Worm (Caenorhabditis elegans): ENCODE results near the gene ZK829.3.

ZK829.3 gene

DNA sequence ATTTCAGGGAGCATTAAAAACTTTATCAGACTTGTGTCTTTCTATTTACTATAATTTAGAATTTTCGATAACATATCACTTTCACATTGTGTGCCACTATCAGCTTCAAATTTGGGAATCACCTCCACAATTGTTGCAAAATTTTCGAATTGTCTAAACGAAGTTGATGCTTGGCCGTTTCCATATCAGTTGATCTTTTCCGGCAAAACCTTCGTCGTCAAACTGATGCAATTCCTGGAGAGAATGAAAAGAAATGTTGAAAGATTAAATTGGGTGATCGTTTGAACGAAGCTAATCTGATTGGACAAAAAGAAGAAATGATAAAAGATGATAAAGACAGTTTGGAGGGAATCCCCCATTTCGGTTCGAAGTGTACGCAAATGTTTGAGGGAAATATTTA lies 10.1 kb upstream of the ZK829.3 start:
- no peak for TF ChIP-seq F13C5.2 (tag; optimal IDR thresholded peaks at IDR 0.05)
- no peak for TF ChIP-seq hmg-4 (GFP tag; optimal IDR thresholded peaks at IDR 0.05)
- no peak for TF ChIP-seq ceh-36 (tag; optimal IDR thresholded peaks at IDR 0.05)
- no peak for TF ChIP-seq flt-1 (GFP tag; IDR thresholded peaks at IDR 0.05)
- TF ChIP-seq pes-1 (GFP tag; IDR thresholded peaks at IDR 0.05): no peak
- TF ChIP-seq tra-4 (tag; optimal IDR thresholded peaks at IDR 0.05): no peak
- no peak for TF ChIP-seq ceh-13 (GFP tag; optimal IDR thresholded peaks at IDR 0.05)
- no peak for TF ChIP-seq scrt-1 (GFP tag; IDR thresholded peaks at IDR 0.05)
- no peak for TF ChIP-seq aly-1 (tag; optimal IDR thresholded peaks at IDR 0.05)
- no peak for TF ChIP-seq sea-1 (GFP tag; conservative IDR thresholded peaks at IDR 0.05)
- no peak for TF ChIP-seq B0310.2 (tag; optimal IDR thresholded peaks at IDR 0.05)
- TF ChIP-seq ets-7 (tag; optimal IDR thresholded peaks at IDR 0.05): no peak
- TF ChIP-seq hnd-1 (tag; optimal IDR thresholded peaks at IDR 0.05): no peak
- no peak for TF ChIP-seq tbx-37 (GFP tag; conservative IDR thresholded peaks at IDR 0.05)
- TF ChIP-seq hmbx-1 (tag; optimal IDR thresholded peaks at IDR 0.05): no peak

DNA sequence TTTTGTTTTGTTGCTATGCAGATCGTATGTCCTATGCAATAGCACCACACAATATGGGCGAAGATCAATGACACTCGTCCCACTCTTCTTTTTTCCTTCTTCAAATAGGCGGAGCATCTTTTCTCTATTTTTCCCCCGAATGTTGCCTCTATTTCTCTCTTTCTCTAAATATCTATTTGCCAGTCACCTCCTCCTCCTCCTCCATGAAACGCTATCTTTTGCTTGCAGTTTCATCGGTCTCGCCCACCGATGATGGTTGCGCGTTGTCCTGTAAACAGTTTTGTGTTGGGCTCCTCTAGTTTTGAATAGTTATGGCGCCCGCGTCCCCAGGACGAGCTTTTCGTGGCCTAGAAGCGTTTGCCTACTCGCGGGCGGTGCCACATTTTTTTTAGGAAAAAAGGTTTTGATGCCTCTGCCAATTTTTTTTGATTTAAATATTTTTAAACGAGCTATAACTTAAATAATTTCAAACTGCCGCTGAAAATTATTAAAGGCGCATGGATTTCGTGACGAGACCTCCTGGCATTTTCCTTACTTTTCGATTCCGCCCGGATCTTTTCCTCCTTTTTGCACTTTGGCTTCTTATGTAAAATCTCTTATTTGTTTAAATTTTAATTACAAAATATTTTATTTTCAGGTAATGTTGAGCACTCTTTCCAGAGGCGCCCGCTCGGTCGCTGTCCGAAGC lies 7.2 kb upstream of the ZK829.3 start, which contains the start of gene gdh-1:
TSS of gene gdh-1 (plus strand) at position 638 of the 688 bp plus-strand sequence.
- TF ChIP-seq ets-7 (tag; optimal IDR thresholded peaks at IDR 0.05) (no peak), ama-1 (optimal IDR thresholded peaks at IDR 0.05) (no peak), B0310.2 (tag; optimal IDR thresholded peaks at IDR 0.05) (no peak), hnd-1 (tag; optimal IDR thresholded peaks at IDR 0.05) (no peak), tbx-11 (GFP tag; IDR thresholded peaks at IDR 0.05) (no peak), tbx-37 (GFP tag; conservative IDR thresholded peaks at IDR 0.05) (no peak), F13C5.2 (tag; optimal IDR thresholded peaks at IDR 0.05) (no peak), aly-1 (tag; optimal IDR thresholded peaks at IDR 0.05) (no peak)

DNA sequence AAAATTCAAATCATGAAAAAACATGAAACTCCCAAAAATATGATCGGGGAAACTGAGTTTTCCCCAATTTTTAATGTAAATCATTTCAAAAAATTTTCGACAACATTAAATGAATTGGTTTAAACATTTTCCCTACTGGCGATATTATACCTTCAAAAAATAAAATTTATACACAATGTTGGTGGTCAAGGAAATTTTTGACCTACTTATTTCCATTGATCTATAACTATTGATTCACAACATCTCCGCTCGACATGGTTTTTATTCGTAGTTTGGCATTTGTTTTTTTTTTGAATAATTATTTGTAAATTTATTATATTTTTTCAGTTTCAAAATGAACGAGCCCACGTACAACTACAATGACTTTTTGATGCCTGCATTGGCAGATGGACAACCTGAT lies 4.7 kb upstream of the ZK829.3 start, which contains the start of gene tbx-36:
TSS of gene tbx-36 (plus strand) at position 301 of the 400 bp plus-strand sequence.
- TF ChIP-seq ceh-13 (GFP tag; optimal IDR thresholded peaks at IDR 0.05) (no peak), pes-1 (GFP tag; IDR thresholded peaks at IDR 0.05) (no peak), hnd-1 (tag; optimal IDR thresholded peaks at IDR 0.05) (no peak), tbx-11 (GFP tag; IDR thresholded peaks at IDR 0.05) (no peak), tra-4 (tag; optimal IDR thresholded peaks at IDR 0.05) (no peak), hmbx-1 (tag; optimal IDR thresholded peaks at IDR 0.05) (no peak), ama-1 (optimal IDR thresholded peaks at IDR 0.05) (no peak), F13C5.2 (tag; optimal IDR thresholded peaks at IDR 0.05) (no peak), sea-1 (GFP tag; conservative IDR thresholded peaks at IDR 0.05) (no peak), B0310.2 (tag; optimal IDR thresholded peaks at IDR 0.05) (no peak), ets-7 (tag; optimal IDR thresholded peaks at IDR 0.05) (no peak), aly-1 (tag; optimal IDR thresholded peaks at IDR 0.05) (no peak), flt-1 (GFP tag; IDR thresholded peaks at IDR 0.05) (no peak), ceh-36 (tag; optimal IDR thresholded peaks at IDR 0.05) (no peak), scrt-1 (GFP tag; IDR thresholded peaks at IDR 0.05) (no peak), tbx-37 (GFP tag; conservative IDR thresholded peaks at IDR 0.05) (no peak), hmg-4 (GFP tag; optimal IDR thresholded peaks at IDR 0.05) (no peak)

DNA sequence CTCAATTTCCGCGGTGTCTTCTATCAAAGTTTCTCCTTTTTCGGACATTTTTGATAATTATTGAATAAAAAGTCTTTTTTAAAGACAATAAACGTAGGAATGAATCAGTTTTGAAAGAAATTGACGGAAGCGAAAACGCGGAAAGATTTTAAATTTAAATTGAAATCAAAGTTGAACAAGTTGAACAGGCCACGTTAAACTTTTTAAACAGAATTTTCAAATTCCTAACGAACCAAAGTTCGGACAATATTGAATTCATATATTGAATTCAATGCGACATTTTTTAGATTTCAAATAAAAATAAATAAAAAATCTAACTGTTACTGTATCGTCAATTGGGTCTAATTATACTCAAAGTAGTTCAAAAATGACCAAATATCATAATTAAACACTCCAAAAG lies 4.2 kb upstream of the ZK829.3 start, which contains the start of gene hdl-1:
TSS of gene hdl-1 (minus strand) at position 101 of the 400 bp plus-strand sequence.
- no peak for TF ChIP-seq tbx-37 (GFP tag; conservative IDR thresholded peaks at IDR 0.05)
- no peak for TF ChIP-seq ama-1 (optimal IDR thresholded peaks at IDR 0.05)
- TF ChIP-seq ceh-36 (tag; optimal IDR thresholded peaks at IDR 0.05): no peak
- TF ChIP-seq tra-4 (tag; optimal IDR thresholded peaks at IDR 0.05): no peak
- no peak for TF ChIP-seq flt-1 (GFP tag; IDR thresholded peaks at IDR 0.05)
- no peak for TF ChIP-seq ets-7 (tag; optimal IDR thresholded peaks at IDR 0.05)
- TF ChIP-seq scrt-1 (GFP tag; IDR thresholded peaks at IDR 0.05): no peak
- no peak for TF ChIP-seq B0310.2 (tag; optimal IDR thresholded peaks at IDR 0.05)
- no peak for TF ChIP-seq hmbx-1 (tag; optimal IDR thresholded peaks at IDR 0.05)
- TF ChIP-seq sea-1 (GFP tag; conservative IDR thresholded peaks at IDR 0.05): no peak
- no peak for TF ChIP-seq aly-1 (tag; optimal IDR thresholded peaks at IDR 0.05)
- no peak for TF ChIP-seq pes-1 (GFP tag; IDR thresholded peaks at IDR 0.05)
- no peak for TF ChIP-seq F13C5.2 (tag; optimal IDR thresholded peaks at IDR 0.05)
- TF ChIP-seq tbx-11 (GFP tag; IDR thresholded peaks at IDR 0.05): no peak
- no peak for TF ChIP-seq ceh-13 (GFP tag; optimal IDR thresholded peaks at IDR 0.05)
- no peak for TF ChIP-seq hnd-1 (tag; optimal IDR thresholded peaks at IDR 0.05)
- TF ChIP-seq hmg-4 (GFP tag; optimal IDR thresholded peaks at IDR 0.05): no peak

ce11 chrIV:11942313-11942712 lies 3.2 kb downstream of the ZK829.3 start, which contains the start of gene ZK829.1:
Gene ZK829.1 (minus strand): TSS chrIV:11942413.
- no peak for TF ChIP-seq sea-1 (GFP tag; conservative IDR thresholded peaks at IDR 0.05)
- no peak for TF ChIP-seq F13C5.2 (tag; optimal IDR thresholded peaks at IDR 0.05)
- TF ChIP-seq pes-1 (GFP tag; IDR thresholded peaks at IDR 0.05): no peak
- no peak for TF ChIP-seq tbx-11 (GFP tag; IDR thresholded peaks at IDR 0.05)
- TF ChIP-seq tra-4 (tag; optimal IDR thresholded peaks at IDR 0.05): no peak
- TF ChIP-seq flt-1 (GFP tag; IDR thresholded peaks at IDR 0.05): no peak
- no peak for TF ChIP-seq tbx-37 (GFP tag; conservative IDR thresholded peaks at IDR 0.05)
- no peak for TF ChIP-seq scrt-1 (GFP tag; IDR thresholded peaks at IDR 0.05)
- no peak for TF ChIP-seq ceh-13 (GFP tag; optimal IDR thresholded peaks at IDR 0.05)
- TF ChIP-seq aly-1 (tag; optimal IDR thresholded peaks at IDR 0.05): no peak
- TF ChIP-seq hmbx-1 (tag; optimal IDR thresholded peaks at IDR 0.05): no peak
- TF ChIP-seq B0310.2 (tag; optimal IDR thresholded peaks at IDR 0.05): no peak
- TF ChIP-seq hnd-1 (tag; optimal IDR thresholded peaks at IDR 0.05): no peak
- TF ChIP-seq ets-7 (tag; optimal IDR thresholded peaks at IDR 0.05): no peak

DNA sequence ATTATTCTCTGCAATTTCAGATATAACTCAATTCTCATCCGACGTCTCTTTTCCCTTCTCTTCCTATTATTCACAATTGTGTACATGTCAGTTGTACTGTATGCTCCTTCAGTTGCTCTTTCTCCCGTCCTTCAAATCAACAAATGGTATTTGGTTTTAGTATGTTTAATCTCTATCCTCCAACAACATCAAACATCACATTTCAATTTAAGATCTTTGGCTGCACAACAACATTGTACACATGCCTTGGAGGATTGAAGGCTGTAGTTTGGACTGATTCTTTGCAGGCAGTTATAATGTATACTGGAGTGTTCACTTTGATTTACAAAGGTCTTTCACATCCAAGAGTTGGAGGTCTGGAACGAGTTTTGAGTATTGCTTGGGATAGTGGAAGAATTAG lies 7.0 kb downstream of the ZK829.3 start:
- TF ChIP-seq hnd-1 (tag; optimal IDR thresholded peaks at IDR 0.05) (no peak), flt-1 (GFP tag; IDR thresholded peaks at IDR 0.05) (no peak), hmg-4 (GFP tag; optimal IDR thresholded peaks at IDR 0.05) (no peak), ama-1 (optimal IDR thresholded peaks at IDR 0.05) (no peak), B0310.2 (tag; optimal IDR thresholded peaks at IDR 0.05) (no peak), ceh-36 (tag; optimal IDR thresholded peaks at IDR 0.05) (no peak), tbx-11 (GFP tag; IDR thresholded peaks at IDR 0.05) (no peak)

ce11 chrIV:11937087-11937486 lies 8.4 kb downstream of the ZK829.3 start, which contains the start of gene slc-5A12:
Gene slc-5A12 (plus strand): TSS chrIV:11937419.
- TF ChIP-seq scrt-1 (GFP tag; IDR thresholded peaks at IDR 0.05): no peak
- TF ChIP-seq hmg-4 (GFP tag; optimal IDR thresholded peaks at IDR 0.05): no peak
- no peak for TF ChIP-seq sea-1 (GFP tag; conservative IDR thresholded peaks at IDR 0.05)
- no peak for TF ChIP-seq flt-1 (GFP tag; IDR thresholded peaks at IDR 0.05)
- TF ChIP-seq hnd-1 (tag; optimal IDR thresholded peaks at IDR 0.05): no peak
- no peak for TF ChIP-seq F13C5.2 (tag; optimal IDR thresholded peaks at IDR 0.05)
- TF ChIP-seq tbx-37 (GFP tag; conservative IDR thresholded peaks at IDR 0.05): no peak
- TF ChIP-seq B0310.2 (tag; optimal IDR thresholded peaks at IDR 0.05): no peak
- TF ChIP-seq ceh-36 (tag; optimal IDR thresholded peaks at IDR 0.05): no peak
- TF ChIP-seq hmbx-1 (tag; optimal IDR thresholded peaks at IDR 0.05): no peak
- no peak for TF ChIP-seq ceh-13 (GFP tag; optimal IDR thresholded peaks at IDR 0.05)
- no peak for TF ChIP-seq tra-4 (tag; optimal IDR thresholded peaks at IDR 0.05)
- TF ChIP-seq tbx-11 (GFP tag; IDR thresholded peaks at IDR 0.05): no peak
- no peak for TF ChIP-seq ama-1 (optimal IDR thresholded peaks at IDR 0.05)
- TF ChIP-seq ets-7 (tag; optimal IDR thresholded peaks at IDR 0.05): no peak
